Worm (Caenorhabditis elegans) whole organism, young adult: Measurements from ENCODE around the gene F23B12.1.
A peak's percentile ranks its signal among the peaks of the same experiment; 100 is the strongest.

Experiments
- B0019.2 ChIP-seq: fragments of 200-800 bp; sonication (Bioruptor generic); conservative IDR thresholded peaks from 2 replicates; pipeline ENCODE4 v1.3.6; 2022; ENCODE audit warnings: missing genetic modification reagents, missing genetic modification characterization, missing compliant biosample characterization
- B0336.3 ChIP-seq: fragments of 200-800 bp; sonication (Bioruptor generic); IDR thresholded peaks from 2 replicates; pipeline ENCODE4 v1.3.6; 2022; ENCODE audit warnings: missing genetic modification characterization, missing compliant biosample characterization
- C06A6.2 ChIP-seq: fragments of 200-800 bp; sonication (Bioruptor generic); conservative IDR thresholded peaks from 2 replicates; pipeline ENCODE4 v1.3.6; 2022; ENCODE audit warnings: missing genetic modification characterization, missing compliant biosample characterization
- D2030.7 ChIP-seq: fragments of 200-800 bp; sonication (Bioruptor generic); IDR thresholded peaks from 2 replicates; pipeline ENCODE4 v1.3.6; 2022; ENCODE audit warnings: missing genetic modification reagents, missing genetic modification characterization, missing compliant biosample characterization
- F10E7.11 ChIP-seq: sonication (generic microtip); optimal IDR thresholded peaks from 2 replicates; lab custom pipeline; 2017; ENCODE audit warnings: mild to moderate bottlenecking, missing genetic modification characterization, moderate library complexity, missing compliant biosample characterization
- F22D6.2 ChIP-seq: sonication (generic microtip); optimal IDR thresholded peaks from 2 replicates; lab custom pipeline; 2016; ENCODE audit warnings: mild to moderate bottlenecking, missing genetic modification characterization, missing compliant biosample characterization
- F57A8.1 ChIP-seq: fragments of 200-800 bp; sonication (Bioruptor generic); optimal IDR thresholded peaks from 2 replicates; lab custom pipeline; 2018; ENCODE audit warnings: mild to moderate bottlenecking, missing genetic modification characterization, moderate library complexity, missing compliant biosample characterization
- F57C9.4 ChIP-seq: sonication (generic microtip); optimal IDR thresholded peaks from 2 replicates; lab custom pipeline; 2017; ENCODE audit warnings: mild to moderate bottlenecking, missing genetic modification characterization, missing compliant biosample characterization
- K12H6.12 ChIP-seq: fragments of 200-800 bp; sonication (Bioruptor generic); optimal IDR thresholded peaks from 2 replicates; lab custom pipeline; 2018; ENCODE audit warnings: mild to moderate bottlenecking, missing genetic modification characterization, missing compliant biosample characterization
- Y53F4B.3 ChIP-seq: fragments of 200-800 bp; sonication (Bioruptor generic); IDR thresholded peaks from 2 replicates; pipeline ENCODE4 v1.3.6; 2022; ENCODE audit warnings: missing genetic modification reagents, missing genetic modification characterization, missing compliant biosample characterization
- Y53G8AR.9 ChIP-seq: fragments of 200-800 bp; sonication (Bioruptor generic); conservative IDR thresholded peaks from 2 replicates; pipeline ENCODE4 v1.3.6; 2022; ENCODE audit warnings: missing genetic modification reagents, missing genetic modification characterization, missing compliant biosample characterization
- Y79H2A.3 ChIP-seq: fragments of 200-800 bp; sonication (Bioruptor generic); conservative IDR thresholded peaks from 2 replicates; pipeline ENCODE4 v1.3.6; 2022; ENCODE audit warnings: missing genetic modification reagents, missing genetic modification characterization, missing compliant biosample characterization
- akir-1 ChIP-seq: fragments of 200-800 bp; sonication (Bioruptor generic); optimal IDR thresholded peaks from 2 replicates; lab custom pipeline; 2018; ENCODE audit warnings: mild to moderate bottlenecking, missing genetic modification characterization, moderate library complexity, missing compliant biosample characterization
- aptf-2 ChIP-seq: fragments of 200-800 bp; sonication (Bioruptor generic); conservative IDR thresholded peaks from 2 replicates; pipeline ENCODE4 v1.3.6; 2022; ENCODE audit warnings: missing genetic modification reagents, missing genetic modification characterization, missing compliant biosample characterization
- atf-7 ChIP-seq: sonication (generic microtip); optimal IDR thresholded peaks from 2 replicates; lab custom pipeline; 2017; ENCODE audit warnings: mild to moderate bottlenecking, missing genetic modification characterization, missing compliant biosample characterization
- attf-3 ChIP-seq: fragments of 200-800 bp; sonication (Bioruptor generic); conservative IDR thresholded peaks from 2 replicates; pipeline ENCODE4 v1.3.6; 2022; ENCODE audit warnings: missing genetic modification reagents, missing genetic modification characterization, missing compliant biosample characterization
- dox-1 ChIP-seq: fragments of 200-800 bp; sonication (Bioruptor generic); IDR thresholded peaks from 2 replicates; pipeline ENCODE4 v1.3.6; 2022; ENCODE audit warnings: missing genetic modification reagents, missing genetic modification characterization, missing compliant biosample characterization
- dpff-1 ChIP-seq: sonication (generic microtip); optimal IDR thresholded peaks from 2 replicates; lab custom pipeline; 2017; ENCODE audit warnings: mild to moderate bottlenecking, missing genetic modification characterization, missing compliant biosample characterization
- dpl-1 ChIP-seq: fragments of 150-350 bp; optimal IDR thresholded peaks from 2 replicates; lab custom pipeline; 2014; ENCODE audit warnings: missing biosample characterization, missing genetic modification reagents, missing genetic modification characterization
- ets-4 ChIP-seq: fragments of 200-800 bp; sonication (Bioruptor generic); optimal IDR thresholded peaks from 2 replicates; lab custom pipeline; 2018; ENCODE audit warnings: mild to moderate bottlenecking, missing genetic modification characterization, missing compliant biosample characterization
- hrde-1 ChIP-seq: sonication (generic microtip); optimal IDR thresholded peaks from 2 replicates; lab custom pipeline; 2016; ENCODE audit warnings: missing genetic modification characterization, mild to moderate bottlenecking, missing compliant biosample characterization, moderate library complexity, missing genotype, missing genetic modification reagents, borderline replicate concordance
- hsf-1 ChIP-seq: fragments of 200-800 bp; sonication (Bioruptor generic); IDR thresholded peaks from 2 replicates; pipeline ENCODE4 v1.3.6; 2022; ENCODE audit warnings: missing genetic modification reagents, missing genetic modification characterization, missing compliant biosample characterization
- let-526 ChIP-seq: fragments of 200-800 bp; sonication (Bioruptor generic); IDR thresholded peaks from 2 replicates; pipeline ENCODE4 v1.3.6; 2022; ENCODE audit warnings: missing genetic modification reagents, missing genetic modification characterization, missing compliant biosample characterization
- let-607 ChIP-seq, 2 experiments: fragments of 200-800 bp in 1 of 2; sonication (Bioruptor generic) in 1 of 2; sonication (generic microtip) in 1 of 2; optimal IDR thresholded peaks; 2 replicates each; lab custom pipeline; 2016 to 2018; ENCODE audit warnings: mild to moderate bottlenecking in 2 of 2, missing compliant biosample characterization in 2 of 2, missing genetic modification characterization in 2 of 2, moderate library complexity in 2 of 2, missing genotype in 1 of 2
- lin-26 ChIP-seq: fragments of 200-800 bp; sonication (Bioruptor generic); IDR thresholded peaks from 2 replicates; pipeline ENCODE4 v1.3.6; 2022; ENCODE audit warnings: missing genetic modification reagents, missing genetic modification characterization, missing compliant biosample characterization
- lin-40 ChIP-seq: sonication (generic microtip); optimal IDR thresholded peaks from 2 replicates; lab custom pipeline; 2016; ENCODE audit warnings: missing genetic modification characterization, mild to moderate bottlenecking, missing compliant biosample characterization, missing genotype, missing genetic modification reagents
- madf-10 ChIP-seq: sonication (generic microtip); optimal IDR thresholded peaks from 2 replicates; lab custom pipeline; 2016; ENCODE audit warnings: mild to moderate bottlenecking, missing genetic modification characterization, missing compliant biosample characterization
- madf-6 ChIP-seq: fragments of 200-800 bp; sonication (Bioruptor generic); IDR thresholded peaks from 2 replicates; pipeline ENCODE4 v1.3.6; 2022; ENCODE audit warnings: missing genetic modification reagents, missing genetic modification characterization, missing compliant biosample characterization
- madf-8 ChIP-seq: fragments of 200-800 bp; sonication (Bioruptor generic); conservative IDR thresholded peaks from 2 replicates; pipeline ENCODE4 v1.3.6; 2022; ENCODE audit warnings: missing genetic modification reagents, missing genetic modification characterization, missing compliant biosample characterization
- mcd-1 ChIP-seq: fragments of 200-800 bp; sonication (Bioruptor generic); IDR thresholded peaks from 2 replicates; pipeline ENCODE4 v1.3.6; 2022; ENCODE audit warnings: missing genetic modification reagents, missing genetic modification characterization, missing compliant biosample characterization
- mxl-1 ChIP-seq: sonication (generic microtip); optimal IDR thresholded peaks from 2 replicates; lab custom pipeline; 2016; ENCODE audit warnings: missing genetic modification characterization, missing compliant biosample characterization
- nfya-2 ChIP-seq: fragments of 200-800 bp; sonication (Bioruptor generic); IDR thresholded peaks from 2 replicates; pipeline ENCODE4 v1.3.6; 2022; ENCODE audit warnings: missing genetic modification reagents, missing genetic modification characterization, missing compliant biosample characterization
- nfyb-1 ChIP-seq: fragments of 200-800 bp; sonication (Bioruptor generic); IDR thresholded peaks from 2 replicates; pipeline ENCODE4 v1.3.6; 2022; ENCODE audit warnings: missing genetic modification reagents, missing genetic modification characterization, missing compliant biosample characterization
- nhr-179 ChIP-seq: sonication (generic microtip); optimal IDR thresholded peaks from 2 replicates; lab custom pipeline; 2016; ENCODE audit warnings: mild to moderate bottlenecking, missing genetic modification characterization, missing compliant biosample characterization
- nhr-27 ChIP-seq: fragments of 200-800 bp; sonication (Bioruptor generic); optimal IDR thresholded peaks from 2 replicates; lab custom pipeline; 2018; ENCODE audit warnings: mild to moderate bottlenecking, missing genetic modification characterization, moderate library complexity, missing compliant biosample characterization
- nhr-80 ChIP-seq: sonication (generic microtip); optimal IDR thresholded peaks from 2 replicates; lab custom pipeline; 2016; ENCODE audit warnings: missing genetic modification characterization, missing compliant biosample characterization
- pbrm-1 ChIP-seq: fragments of 200-800 bp; sonication (Bioruptor generic); IDR thresholded peaks from 2 replicates; pipeline ENCODE4 v1.3.6; 2022; ENCODE audit warnings: missing genetic modification reagents, missing genetic modification characterization, missing compliant biosample characterization
- repo-1 ChIP-seq: sonication (generic microtip); optimal IDR thresholded peaks from 2 replicates; lab custom pipeline; 2017; ENCODE audit warnings: mild to moderate bottlenecking, missing genetic modification characterization, missing compliant biosample characterization
- snpc-4 ChIP-seq, 5 experiments: fragments of 150-350 bp in 1 of 5; sonication (generic microtip) in 4 of 5; optimal IDR thresholded peaks; 2 replicates each; lab custom pipeline; 2014 to 2018; ENCODE audit warnings: missing genetic modification characterization in 5 of 5, missing biosample characterization in 3 of 5, antibody characterized with exemption in 2 of 5, mild to moderate bottlenecking in 2 of 5, missing compliant biosample characterization in 2 of 5, missing genotype in 2 of 5, moderate library complexity in 2 of 5, missing genetic modification reagents in 1 of 5
- somi-1 ChIP-seq: fragments of 200-800 bp; sonication (Bioruptor generic); optimal IDR thresholded peaks from 2 replicates; lab custom pipeline; 2018; ENCODE audit warnings: mild to moderate bottlenecking, missing genetic modification characterization, missing compliant biosample characterization
- sptf-2 ChIP-seq: fragments of 200-800 bp; sonication (Bioruptor generic); optimal IDR thresholded peaks from 2 replicates; lab custom pipeline; 2018; ENCODE audit warnings: mild to moderate bottlenecking, missing genetic modification characterization, missing compliant biosample characterization
- tbx-9 ChIP-seq: sonication (generic microtip); optimal IDR thresholded peaks from 2 replicates; lab custom pipeline; 2016; ENCODE audit warnings: borderline replicate concordance, missing genetic modification characterization, inconsistent platforms, missing compliant biosample characterization
- tlf-1 ChIP-seq: fragments of 200-800 bp; sonication (Bioruptor generic); optimal IDR thresholded peaks from 2 replicates; lab custom pipeline; 2018; ENCODE audit warnings: mild to moderate bottlenecking, missing genetic modification characterization, missing compliant biosample characterization
- xnd-1 ChIP-seq: sonication (generic microtip); optimal IDR thresholded peaks from 2 replicates; lab custom pipeline; 2016; ENCODE audit warnings: missing genotype, missing genetic modification reagents, missing genetic modification characterization, missing compliant biosample characterization
- zfh-2 ChIP-seq: fragments of 200-800 bp; sonication (Bioruptor generic); conservative IDR thresholded peaks from 2 replicates; pipeline ENCODE4 v1.3.6; 2022; ENCODE audit warnings: missing genetic modification reagents, missing genetic modification characterization, missing compliant biosample characterization
- ztf-26 ChIP-seq: sonication (generic microtip); optimal IDR thresholded peaks from 2 replicates; lab custom pipeline; 2017; ENCODE audit warnings: missing genetic modification characterization, missing compliant biosample characterization
- ztf-28 ChIP-seq: fragments of 200-800 bp; sonication (Bioruptor generic); IDR thresholded peaks from 2 replicates; pipeline ENCODE4 v1.3.6; 2022; ENCODE audit warnings: missing genetic modification reagents, missing genetic modification characterization, missing compliant biosample characterization
- ztf-3 ChIP-seq: fragments of 200-800 bp; sonication (Bioruptor generic); optimal IDR thresholded peaks from 2 replicates; lab custom pipeline; 2018; ENCODE audit warnings: mild to moderate bottlenecking, missing genetic modification characterization, missing compliant biosample characterization
- ztf-6 ChIP-seq: fragments of 200-800 bp; sonication (Bioruptor generic); IDR thresholded peaks from 2 replicates; pipeline ENCODE4 v1.3.6; 2022; ENCODE audit warnings: missing genetic modification reagents, missing genetic modification characterization, missing compliant biosample characterization

The F23B12.1 gene

DNA sequence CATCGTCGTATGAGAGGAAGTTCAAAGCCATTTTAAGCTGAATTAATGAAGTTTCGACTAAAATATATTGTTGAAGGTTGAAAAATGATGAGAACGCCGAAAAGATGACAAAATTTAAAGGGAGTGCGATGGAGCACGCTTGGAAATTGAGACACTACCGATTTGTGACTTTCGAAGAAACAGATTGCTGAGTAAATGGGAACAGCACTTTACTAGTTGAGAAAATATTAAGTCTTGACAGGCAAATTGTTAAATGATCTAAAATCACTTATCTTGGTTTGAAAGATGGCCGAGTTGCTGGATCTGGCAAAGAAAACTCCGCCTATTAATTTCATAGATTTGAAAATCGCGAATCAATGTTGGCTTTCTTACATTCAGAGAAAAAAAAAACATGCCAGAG is 5.7 kb upstream of the F23B12.1 start, which contains the start of gene rpoa-12 (continued):
- TF ChIP-seq hrde-1 (tag; lab: Kevin White, UChicago) (no peak), dox-1 (GFP tag; lab: Robert Waterston, UW) (no peak), F57A8.1 (GFP tag; lab: Kevin White, UChicago) (no peak), repo-1 (tag; lab: Kevin White, UChicago) (no peak), Y53F4B.3 (GFP tag; lab: Robert Waterston, UW) (no peak), akir-1 (no peak), sptf-2 (GFP tag; lab: Kevin White, UChicago) (no peak), madf-8 (GFP tag; lab: Robert Waterston, UW) (no peak), tbx-9 (tag; lab: Kevin White, UChicago) (no peak), Y53G8AR.9 (GFP tag; lab: Robert Waterston, UW) (no peak), ztf-26 (no peak), B0019.2 (GFP tag; lab: Robert Waterston, UW) (no peak), F22D6.2 (no peak), attf-3 (GFP tag; lab: Robert Waterston, UW) (no peak), nhr-80 (tag; lab: Kevin White, UChicago) (no peak), Y79H2A.3 (no peak), tlf-1 (no peak), ztf-28 (GFP tag; lab: Robert Waterston, UW) (no peak), let-526 (GFP tag; lab: Robert Waterston, UW) (no peak), madf-6 (GFP tag; lab: Robert Waterston, UW) (no peak), lin-40 (tag; lab: Kevin White, UChicago) (no peak), zfh-2 (no peak), let-607 (tag; optimal IDR thresholded peaks at IDR 0.05; lab: Kevin White, UChicago) (no peak), ztf-6 (GFP tag; lab: Robert Waterston, UW) (no peak), B0336.3 (no peak), nfya-2 (GFP tag; lab: Robert Waterston, UW) (no peak), F57C9.4 (tag; lab: Kevin White, UChicago) (no peak), nhr-179 (no peak), dpl-1 (GFP tag; lab: Kevin White, UChicago) (no peak), nfyb-1 (GFP tag; lab: Robert Waterston, UW) (no peak), pbrm-1 (GFP tag; lab: Robert Waterston, UW) (no peak), K12H6.12 (tag; lab: Kevin White, UChicago) (peak; percentile 17), atf-7 (tag; lab: Kevin White, UChicago) (no peak), D2030.7 (GFP tag; lab: Robert Waterston, UW) (no peak), F10E7.11 (tag; lab: Kevin White, UChicago) (no peak), ztf-3 (GFP tag; lab: Kevin White, UChicago) (no peak), mxl-1 (tag; lab: Kevin White, UChicago) (no peak), dpff-1 (no peak), madf-10 (tag; lab: Kevin White, UChicago) (no peak), lin-26 (GFP tag; lab: Robert Waterston, UW) (no peak), xnd-1 (tag; lab: Kevin White, UChicago) (no peak), snpc-4 (GFP tag; optimal IDR thresholded peaks at IDR 0.05; lab: Kevin White, UChicago) (no peak), snpc-4 (tag; optimal IDR thresholded peaks at IDR 0.05; lab: Kevin White, UChicago) (peak in 1 of 4 experiments; percentile 42), ets-4 (GFP tag; lab: Kevin White, UChicago) (no peak), nhr-27 (tag; lab: Kevin White, UChicago) (no peak), hsf-1 (GFP tag; lab: Robert Waterston, UW) (0 out of 2 replicates have a peak, but pooled peaks have one; percentile 38), C06A6.2 (GFP tag; lab: Robert Waterston, UW) (no peak), aptf-2 (GFP tag; lab: Robert Waterston, UW) (no peak), mcd-1 (GFP tag; lab: Robert Waterston, UW) (peak; percentile 42; the same call in 1 of the 2 replicates), somi-1 (GFP tag; lab: Kevin White, UChicago) (no peak)
